Fruit fly (Drosophila melanogaster): ENCODE data around the gene Pcif1.

DNA sequence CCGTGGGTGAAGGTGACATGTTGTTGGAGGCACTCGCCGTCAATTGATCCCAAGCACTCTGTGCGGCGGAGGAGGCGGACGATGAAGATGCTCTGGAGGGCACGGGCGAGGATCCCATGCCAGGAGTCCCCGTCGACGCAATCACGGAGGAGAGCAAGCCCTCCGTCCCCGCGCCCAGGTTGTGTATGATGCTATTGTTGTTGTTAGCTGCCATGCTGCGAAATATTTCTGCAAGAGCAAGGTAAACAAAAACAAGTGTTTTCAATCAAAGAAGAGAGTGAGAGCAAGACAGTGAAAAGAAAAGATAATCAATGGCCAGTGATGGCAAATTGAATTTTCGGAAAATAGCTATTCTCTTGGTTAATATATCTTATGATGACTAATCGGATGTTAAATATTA is 1.6 kb downstream of the Pcif1 start:
- TF ChIP-seq CG14711 (tag; optimal IDR thresholded peaks at IDR 0.05) (no peak), CG7101 (tag; optimal IDR thresholded peaks at IDR 0.05) (no peak), kay (GFP tag; ENCODE audit: borderline replicate concordance) (no peak), tj (GFP tag; optimal IDR thresholded peaks at IDR 0.05) (no peak), toe (GFP tag; optimal IDR thresholded peaks at IDR 0.05) (no peak), CG1620 (GFP tag; optimal IDR thresholded peaks at IDR 0.05) (no peak), CG33017 (tag; optimal IDR thresholded peaks at IDR 0.05) (no peak), cic (GFP tag; optimal IDR thresholded peaks at IDR 0.05) (no peak), bab1 (GFP tag; optimal IDR thresholded peaks at IDR 0.05) (no peak), pad (GFP tag; optimal IDR thresholded peaks at IDR 0.05) (no peak), ovo (GFP tag; optimal IDR thresholded peaks at IDR 0.05) (no peak), Hr96 (GFP tag; optimal IDR thresholded peaks at IDR 0.05) (no peak)

Data from whole organism, adult.